Worm (Caenorhabditis elegans) whole organism, L2 larva: Measurements from ENCODE around the gene par-4.
A peak's percentile ranks its signal among the peaks of the same experiment; 100 is the strongest.

ENCODE experiments used
- Y55F3AM.14 ChIP-seq: fragments of 200-800 bp; sonication (Bioruptor generic); optimal IDR thresholded peaks from 2 replicates; lab custom pipeline; 2018; ENCODE audit warnings: mild to moderate bottlenecking, missing genetic modification characterization, missing compliant biosample characterization
- ama-1 ChIP-seq: fragments of 150-350 bp; optimal IDR thresholded peaks from 2 replicates; lab custom pipeline; 2018; ENCODE audit warnings: inconsistent platforms
- ceh-82 ChIP-seq: fragments of 150-350 bp; optimal IDR thresholded peaks from 2 replicates; lab custom pipeline; 2014; ENCODE audit warnings: missing biosample characterization, missing genetic modification characterization
- crh-2 ChIP-seq: sonication (generic microtip); optimal IDR thresholded peaks from 2 replicates; lab custom pipeline; 2017; ENCODE audit warnings: missing biosample characterization, missing genetic modification characterization
- elt-3 ChIP-seq: sonication (generic microtip); optimal IDR thresholded peaks from 2 replicates; lab custom pipeline; 2017; ENCODE audit warnings: missing biosample characterization, missing genetic modification characterization
- fos-1 ChIP-seq: fragments of 150-350 bp; optimal IDR thresholded peaks from 2 replicates; lab custom pipeline; 2014; ENCODE audit warnings: missing biosample characterization, missing genetic modification characterization
- lin-11 ChIP-seq: fragments of 150-350 bp; sonication (generic microtip); optimal IDR thresholded peaks from 2 replicates; lab custom pipeline; 2014; ENCODE audit warnings: missing biosample characterization, missing genetic modification characterization, inconsistent platforms, mixed read lengths
- lin-13 ChIP-seq: fragments of 150-350 bp; optimal IDR thresholded peaks from 2 replicates; lab custom pipeline; 2014; ENCODE audit warnings: missing biosample characterization, missing genetic modification reagents, missing genetic modification characterization
- mdl-1 ChIP-seq, 2 experiments: fragments of 150-350 bp in 1 of 2; sonication (generic microtip) in 1 of 2; optimal IDR thresholded peaks; 2 replicates each; lab custom pipeline; 2017; ENCODE audit warnings: missing biosample characterization in 2 of 2, missing genetic modification characterization in 2 of 2
- nhr-21 ChIP-seq: fragments of 150-350 bp; optimal IDR thresholded peaks from 2 replicates; lab custom pipeline; 2014; ENCODE audit warnings: missing biosample characterization, missing genetic modification characterization
- nhr-23 ChIP-seq: fragments of 150-350 bp; optimal IDR thresholded peaks from 2 replicates; lab custom pipeline; 2014; ENCODE audit warnings: missing biosample characterization, missing genetic modification reagents, missing genetic modification characterization
- nhr-237 ChIP-seq: fragments of 150-350 bp; optimal IDR thresholded peaks from 2 replicates; lab custom pipeline; 2014; ENCODE audit warnings: missing biosample characterization, missing genetic modification characterization
- peb-1 ChIP-seq: fragments of 150-350 bp; optimal IDR thresholded peaks from 2 replicates; lab custom pipeline; 2014; ENCODE audit warnings: missing biosample characterization, missing genetic modification characterization
- sem-4 ChIP-seq: fragments of 150-350 bp; optimal IDR thresholded peaks from 2 replicates; lab custom pipeline; 2014; ENCODE audit warnings: missing biosample characterization, missing genetic modification reagents, missing genetic modification characterization
- snpc-4 ChIP-seq: fragments of 150-350 bp; optimal IDR thresholded peaks from 2 replicates; lab custom pipeline; 2014; ENCODE audit warnings: missing biosample characterization, missing genetic modification characterization
- unc-39 ChIP-seq: fragments of 150-350 bp; optimal IDR thresholded peaks from 2 replicates; lab custom pipeline; 2014; ENCODE audit warnings: missing biosample characterization, missing genetic modification characterization
- zag-1 ChIP-seq: fragments of 150-350 bp; optimal IDR thresholded peaks from 2 replicates; lab custom pipeline; 2014; ENCODE audit warnings: missing biosample characterization, missing genetic modification characterization
- ztf-11 ChIP-seq: sonication (generic microtip); optimal IDR thresholded peaks from 2 replicates; lab custom pipeline; 2017; ENCODE audit warnings: missing biosample characterization, missing genetic modification characterization
- ztf-4 ChIP-seq: fragments of 150-350 bp; optimal IDR thresholded peaks from 2 replicates; lab custom pipeline; 2014; ENCODE audit warnings: missing biosample characterization, missing genetic modification characterization

Gene par-4

ce11 chrV:18141161-18141560 lies 42.7 kb downstream of the par-4 start, which contains the start of gene Y37H2A.11:
TSS of gene Y37H2A.11 (plus strand) at chrV:18141461.
- no peak for TF ChIP-seq ztf-11 (tag; lab: Kevin White, UChicago)
- TF ChIP-seq unc-39, result no peak
- TF ChIP-seq sem-4, result no peak
- TF ChIP-seq Y55F3AM.14, result no peak
- TF ChIP-seq lin-13 (GFP tag; lab: Kevin White, UChicago), result no peak
- TF ChIP-seq ama-1, result no peak
- no peak for TF ChIP-seq lin-11 (tag; lab: Kevin White, UChicago)
- no peak for TF ChIP-seq nhr-237 (tag; lab: Kevin White, UChicago)
- no peak for TF ChIP-seq crh-2 (tag; lab: Kevin White, UChicago)
- no peak for TF ChIP-seq snpc-4 (tag; lab: Kevin White, UChicago)
- TF ChIP-seq mdl-1 (tag; optimal IDR thresholded peaks at IDR 0.05; lab: Kevin White, UChicago), result no peak
- no peak for TF ChIP-seq elt-3 (tag; lab: Kevin White, UChicago)
- TF ChIP-seq nhr-21, result no peak

- TF ChIP-seq ztf-4 (no peak), nhr-23 (no peak)
These were observed 44.1 kb downstream of the par-4 start, which contains the start of gene Y37H2A.13 for ce11 chrV:18142549-18142948. TSS of gene Y37H2A.13 (plus strand) at chrV:18142849.

ce11 chrV:18143445-18143844 lies 45.0 kb downstream of the par-4 start, which contains the start of gene Y37H2A.14:
TSS of gene Y37H2A.14 (plus strand) at chrV:18143745.
- no peak for TF ChIP-seq ceh-82 (tag; lab: Kevin White, UChicago)
- TF ChIP-seq unc-39, result no peak
- no peak for TF ChIP-seq zag-1 (tag; lab: Kevin White, UChicago)
- TF ChIP-seq peb-1 (tag; lab: Kevin White, UChicago), result no peak
- TF ChIP-seq sem-4, result no peak

- TF ChIP-seq fos-1 (tag; lab: Kevin White, UChicago) (no peak), unc-39 (no peak)
These were observed 46.0 kb downstream of the par-4 start for ce11 chrV:18144442-18144841.

DNA sequence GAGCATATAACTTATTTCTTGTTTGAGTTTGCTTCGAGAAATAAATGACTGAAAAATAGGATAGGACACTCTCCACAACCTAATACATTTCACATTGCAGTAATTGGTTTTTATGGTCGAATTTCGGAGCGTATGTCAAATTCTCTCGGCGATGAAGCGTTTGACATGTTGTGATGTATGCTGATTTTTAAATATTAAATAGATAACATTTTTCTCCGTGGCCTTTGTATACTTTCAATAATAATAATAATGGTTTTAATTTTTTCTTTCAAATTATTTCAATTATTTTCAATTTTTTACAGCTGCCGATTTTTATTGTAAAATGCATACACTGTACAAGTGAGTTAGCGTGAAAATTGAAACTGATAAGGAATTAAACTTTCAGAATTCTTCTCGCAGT lies 47.6 kb downstream of the par-4 start, which contains the start of gene C14A6.3:
Gene C14A6.3 (plus strand): TSS at position 301 of the 400 bp plus-strand sequence.
- TF ChIP-seq nhr-237 (tag; lab: Kevin White, UChicago) (no peak), fos-1 (tag; lab: Kevin White, UChicago) (peak; percentile 4)
